Worm (Caenorhabditis elegans) whole organism, young adult: ENCODE data around the gene F55A11.6.
A peak's percentile ranks its signal among the peaks of the same experiment; 100 is the strongest.

Experiments
- B0261.1 ChIP-seq: sonication (generic microtip); optimal IDR thresholded peaks from 2 replicates; lab custom pipeline; 2016; ENCODE audit warnings: mild to moderate bottlenecking, missing genetic modification characterization, moderate library complexity, missing compliant biosample characterization
- C06A6.2 ChIP-seq: fragments of 200-800 bp; sonication (Bioruptor generic); conservative IDR thresholded peaks from 2 replicates; pipeline ENCODE4 v1.3.6; 2022; ENCODE audit warnings: missing genetic modification characterization, missing compliant biosample characterization
- D2030.7 ChIP-seq: fragments of 200-800 bp; sonication (Bioruptor generic); IDR thresholded peaks from 2 replicates; pipeline ENCODE4 v1.3.6; 2022; ENCODE audit warnings: missing genetic modification reagents, missing genetic modification characterization, missing compliant biosample characterization
- F10E7.11 ChIP-seq: sonication (generic microtip); optimal IDR thresholded peaks from 2 replicates; lab custom pipeline; 2017; ENCODE audit warnings: mild to moderate bottlenecking, missing genetic modification characterization, moderate library complexity, missing compliant biosample characterization
- F37B4.10 ChIP-seq: fragments of 200-800 bp; sonication (Bioruptor generic); IDR thresholded peaks from 2 replicates; pipeline ENCODE4 v1.3.6; 2022; ENCODE audit warnings: missing genetic modification characterization, missing compliant biosample characterization
- T26A5.8 ChIP-seq: sonication (generic microtip); optimal IDR thresholded peaks from 2 replicates; lab custom pipeline; 2016; ENCODE audit warnings: missing genetic modification characterization, missing compliant biosample characterization
- Y56A3A.18 ChIP-seq: fragments of 200-800 bp; sonication (Bioruptor generic); IDR thresholded peaks from 2 replicates; pipeline ENCODE4 v1.3.6; 2022; ENCODE audit warnings: missing genetic modification reagents, missing genetic modification characterization, missing compliant biosample characterization
- Y79H2A.3 ChIP-seq: fragments of 200-800 bp; sonication (Bioruptor generic); conservative IDR thresholded peaks from 2 replicates; pipeline ENCODE4 v1.3.6; 2022; ENCODE audit warnings: missing genetic modification reagents, missing genetic modification characterization, missing compliant biosample characterization
- akir-1 ChIP-seq: fragments of 200-800 bp; sonication (Bioruptor generic); optimal IDR thresholded peaks from 2 replicates; lab custom pipeline; 2018; ENCODE audit warnings: mild to moderate bottlenecking, missing genetic modification characterization, moderate library complexity, missing compliant biosample characterization
- aptf-2 ChIP-seq: fragments of 200-800 bp; sonication (Bioruptor generic); conservative IDR thresholded peaks from 2 replicates; pipeline ENCODE4 v1.3.6; 2022; ENCODE audit warnings: missing genetic modification reagents, missing genetic modification characterization, missing compliant biosample characterization
- aptf-3 ChIP-seq: fragments of 200-800 bp; sonication (Bioruptor generic); IDR thresholded peaks from 2 replicates; pipeline ENCODE4 v1.3.6; 2022; ENCODE audit warnings: missing genetic modification characterization, missing compliant biosample characterization
- athp-1 ChIP-seq: sonication (generic microtip); optimal IDR thresholded peaks from 2 replicates; lab custom pipeline; 2017; ENCODE audit warnings: mild to moderate bottlenecking, missing genetic modification characterization, missing compliant biosample characterization
- cebp-1 ChIP-seq, 2 experiments: fragments of 200-800 bp in 1 of 2; sonication (Bioruptor generic) in 1 of 2; sonication (generic microtip) in 1 of 2; IDR thresholded peaks in 1 of 2; optimal IDR thresholded peaks in 1 of 2; 2 replicates each; pipeline versions ENCODE4 v1.3.6 to Lab custom; 2017 to 2022; ENCODE audit warnings: missing compliant biosample characterization in 2 of 2, missing genetic modification characterization in 2 of 2, mild to moderate bottlenecking in 1 of 2, missing genetic modification reagents in 1 of 2, moderate library complexity in 1 of 2
- cebp-2 ChIP-seq: fragments of 200-800 bp; sonication (Bioruptor generic); IDR thresholded peaks from 2 replicates; pipeline ENCODE4 v1.3.6; 2022; ENCODE audit warnings: missing genetic modification characterization, missing compliant biosample characterization
- ceh-40 ChIP-seq: fragments of 200-800 bp; sonication (Bioruptor generic); IDR thresholded peaks from 2 replicates; pipeline ENCODE4 v1.3.6; 2022; ENCODE audit warnings: missing genetic modification characterization, missing compliant biosample characterization
- die-1 ChIP-seq: sonication (generic microtip); optimal IDR thresholded peaks from 2 replicates; lab custom pipeline; 2016; ENCODE audit warnings: missing genotype, mild to moderate bottlenecking, missing genetic modification characterization, missing compliant biosample characterization
- fkh-3 ChIP-seq: sonication (generic microtip); optimal IDR thresholded peaks from 2 replicates; lab custom pipeline; 2016; ENCODE audit warnings: mild to moderate bottlenecking, missing genetic modification characterization, missing compliant biosample characterization
- hlh-12 ChIP-seq: sonication (generic microtip); optimal IDR thresholded peaks from 2 replicates; lab custom pipeline; 2016; ENCODE audit warnings: missing genetic modification characterization, missing compliant biosample characterization
- hlh-26 ChIP-seq: fragments of 200-800 bp; sonication (Bioruptor generic); conservative IDR thresholded peaks from 2 replicates; pipeline ENCODE4 v1.3.6; 2022; ENCODE audit warnings: missing genetic modification reagents, missing genetic modification characterization, missing compliant biosample characterization
- hmg-20 ChIP-seq: fragments of 200-800 bp; sonication (Bioruptor generic); IDR thresholded peaks from 2 replicates; pipeline ENCODE4 v1.3.6; 2022; ENCODE audit warnings: missing genetic modification reagents, missing genetic modification characterization, missing compliant biosample characterization
- hsf-1 ChIP-seq: fragments of 200-800 bp; sonication (Bioruptor generic); IDR thresholded peaks from 2 replicates; pipeline ENCODE4 v1.3.6; 2022; ENCODE audit warnings: missing genetic modification reagents, missing genetic modification characterization, missing compliant biosample characterization
- lin-35 ChIP-seq, 3 experiments: fragments of 150-350 bp in 2 of 3; sonication (generic microtip) in 1 of 3; optimal IDR thresholded peaks; 2 replicates each; lab custom pipeline; 2014 to 2018; ENCODE audit warnings: missing biosample characterization in 3 of 3, missing genetic modification characterization in 3 of 3, missing genetic modification reagents in 3 of 3
- lin-40 ChIP-seq: sonication (generic microtip); optimal IDR thresholded peaks from 2 replicates; lab custom pipeline; 2016; ENCODE audit warnings: missing genetic modification characterization, mild to moderate bottlenecking, missing compliant biosample characterization, missing genotype, missing genetic modification reagents
- mxl-1 ChIP-seq: sonication (generic microtip); optimal IDR thresholded peaks from 2 replicates; lab custom pipeline; 2016; ENCODE audit warnings: missing genetic modification characterization, missing compliant biosample characterization
- nhr-80 ChIP-seq: sonication (generic microtip); optimal IDR thresholded peaks from 2 replicates; lab custom pipeline; 2016; ENCODE audit warnings: missing genetic modification characterization, missing compliant biosample characterization
- sdz-38 ChIP-seq: sonication (generic microtip); optimal IDR thresholded peaks from 2 replicates; lab custom pipeline; 2016; ENCODE audit warnings: missing genotype, missing genetic modification characterization, missing compliant biosample characterization
- sea-2 ChIP-seq: fragments of 200-800 bp; sonication (Bioruptor generic); IDR thresholded peaks from 2 replicates; pipeline ENCODE4 v1.3.6; 2022; ENCODE audit warnings: missing genetic modification characterization, missing compliant biosample characterization
- snpc-4 ChIP-seq, 5 experiments: fragments of 150-350 bp in 1 of 5; sonication (generic microtip) in 4 of 5; optimal IDR thresholded peaks; 2 replicates each; lab custom pipeline; 2014 to 2018; ENCODE audit warnings: missing genetic modification characterization in 5 of 5, missing biosample characterization in 3 of 5, antibody characterized with exemption in 2 of 5, mild to moderate bottlenecking in 2 of 5, missing compliant biosample characterization in 2 of 5, missing genotype in 2 of 5, moderate library complexity in 2 of 5, missing genetic modification reagents in 1 of 5
- somi-1 ChIP-seq: fragments of 200-800 bp; sonication (Bioruptor generic); optimal IDR thresholded peaks from 2 replicates; lab custom pipeline; 2018; ENCODE audit warnings: mild to moderate bottlenecking, missing genetic modification characterization, missing compliant biosample characterization
- sptf-2 ChIP-seq: fragments of 200-800 bp; sonication (Bioruptor generic); optimal IDR thresholded peaks from 2 replicates; lab custom pipeline; 2018; ENCODE audit warnings: mild to moderate bottlenecking, missing genetic modification characterization, missing compliant biosample characterization
- tbp1 ChIP-seq: fragments of 200-800 bp; sonication (Bioruptor generic); optimal IDR thresholded peaks from 2 replicates; lab custom pipeline; 2018; ENCODE audit warnings: mild to moderate bottlenecking, missing genetic modification characterization, missing compliant biosample characterization
- xnd-1 ChIP-seq: sonication (generic microtip); optimal IDR thresholded peaks from 2 replicates; lab custom pipeline; 2016; ENCODE audit warnings: missing genotype, missing genetic modification reagents, missing genetic modification characterization, missing compliant biosample characterization
- ztf-22 ChIP-seq: fragments of 200-800 bp; sonication (Bioruptor generic); optimal IDR thresholded peaks from 2 replicates; lab custom pipeline; 2018; ENCODE audit warnings: mild to moderate bottlenecking, missing genetic modification characterization, moderate library complexity, missing compliant biosample characterization
- ztf-26 ChIP-seq: sonication (generic microtip); optimal IDR thresholded peaks from 2 replicates; lab custom pipeline; 2017; ENCODE audit warnings: missing genetic modification characterization, missing compliant biosample characterization
- ztf-3 ChIP-seq: fragments of 200-800 bp; sonication (Bioruptor generic); optimal IDR thresholded peaks from 2 replicates; lab custom pipeline; 2018; ENCODE audit warnings: mild to moderate bottlenecking, missing genetic modification characterization, missing compliant biosample characterization

F55A11.6 gene

ce11 chrV:11803518-11803994, 26.9 kb downstream of the F55A11.6 start:
- TF ChIP-seq mxl-1 (tag; lab: Kevin White, UChicago) (no peak), die-1 (peak; percentile 24), akir-1 (no peak), somi-1 (GFP tag; lab: Kevin White, UChicago) (peak; percentile 88), hlh-26 (GFP tag; lab: Robert Waterston, UW) (no peak), Y56A3A.18 (GFP tag; lab: Robert Waterston, UW) (no peak), lin-40 (tag; lab: Kevin White, UChicago) (peak; percentile 49), T26A5.8 (no peak), D2030.7 (GFP tag; lab: Robert Waterston, UW) (no peak), ztf-26 (tag; lab: Kevin White, UChicago) (peak; percentile 60), nhr-80 (tag; lab: Kevin White, UChicago) (peak; percentile 3), C06A6.2 (no peak), F10E7.11 (no peak), F37B4.10 (no peak)

ce11 chrV:11809935-11810334, 33.3 kb downstream of the F55A11.6 start:
- TF ChIP-seq ztf-26 (tag; lab: Kevin White, UChicago) (no peak), sdz-38 (tag; lab: Kevin White, UChicago) (no peak), cebp-1 (GFP tag; IDR thresholded peaks at IDR 0.05; lab: Robert Waterston, UW) (no peak), cebp-1 (tag; optimal IDR thresholded peaks at IDR 0.05; lab: Kevin White, UChicago) (no peak), athp-1 (no peak), sea-2 (GFP tag; lab: Robert Waterston, UW) (no peak), hsf-1 (GFP tag; lab: Robert Waterston, UW) (no peak), D2030.7 (GFP tag; lab: Robert Waterston, UW) (no peak), ceh-40 (GFP tag; lab: Robert Waterston, UW) (no peak), B0261.1 (no peak)
- TF ChIP-seq, all 124 proteins: peak for 0

DNA sequence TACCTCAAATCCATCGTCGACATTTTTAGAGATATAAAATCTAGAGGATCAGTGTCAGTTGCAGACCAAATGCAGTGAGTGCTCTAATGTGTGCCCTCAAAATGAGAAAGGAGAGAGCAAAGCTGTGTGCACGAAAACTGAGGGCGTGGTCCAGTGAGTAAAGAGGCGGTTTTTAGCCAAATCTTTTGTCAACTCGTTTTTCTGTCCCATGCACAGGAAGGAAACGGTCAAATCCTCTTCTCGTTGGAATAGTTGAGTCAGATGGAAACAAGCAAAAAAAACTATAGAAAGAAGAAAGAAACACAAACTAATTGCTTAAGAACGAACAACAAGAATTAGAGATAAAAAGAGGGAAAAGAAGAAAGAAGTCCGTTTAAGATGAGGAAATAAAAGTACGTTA, 35.3 kb downstream of the F55A11.6 start, which contains the start of gene D2023.3:
Gene D2023.3, minus strand, starts transcription at position 101 of the 400 bp plus-strand sequence.
- TF ChIP-seq sea-2 (GFP tag; lab: Robert Waterston, UW) (no peak), die-1 (no peak), sptf-2 (GFP tag; lab: Kevin White, UChicago) (no peak), tbp1 (GFP tag; lab: Kevin White, UChicago) (no peak), hlh-12 (tag; lab: Kevin White, UChicago) (no peak), aptf-2 (GFP tag; lab: Robert Waterston, UW) (no peak), hmg-20 (GFP tag; lab: Robert Waterston, UW) (no peak), lin-35 (GFP tag; optimal IDR thresholded peaks at IDR 0.05; lab: Kevin White, UChicago) (no peak), fkh-3 (tag; lab: Kevin White, UChicago) (no peak), xnd-1 (tag; lab: Kevin White, UChicago) (no peak), C06A6.2 (no peak), cebp-2 (no peak), lin-40 (tag; lab: Kevin White, UChicago) (no peak), aptf-3 (GFP tag; lab: Robert Waterston, UW) (no peak), snpc-4 (GFP tag; optimal IDR thresholded peaks at IDR 0.05; lab: Kevin White, UChicago) (no peak), snpc-4 (tag; optimal IDR thresholded peaks at IDR 0.05; lab: Kevin White, UChicago) (no peak), Y79H2A.3 (no peak), akir-1 (no peak), ztf-3 (GFP tag; lab: Kevin White, UChicago) (no peak), ztf-22 (no peak), F37B4.10 (no peak)
